Worm (Caenorhabditis elegans) whole organism, L3 larva: ENCODE measurements around the gene ima-1.

Experiments used
- ceh-82 ChIP-seq: fragments of 150-350 bp; optimal IDR thresholded peaks from 2 replicates; lab custom pipeline; 2014; ENCODE audit warnings: missing biosample characterization, missing genetic modification characterization
- fkh-10 ChIP-seq: sonication (generic microtip); optimal IDR thresholded peaks from 2 replicates; lab custom pipeline; 2017; ENCODE audit warnings: missing biosample characterization, missing genetic modification reagents, missing genetic modification characterization
- mdl-1 ChIP-seq: fragments of 150-350 bp; optimal IDR thresholded peaks from 2 replicates; lab custom pipeline; 2014; ENCODE audit warnings: missing biosample characterization, missing genetic modification characterization
- nhr-77 ChIP-seq: fragments of 150-350 bp; optimal IDR thresholded peaks from 2 replicates; lab custom pipeline; 2014; ENCODE audit warnings: missing biosample characterization, missing genetic modification characterization

- no peak for TF ChIP-seq nhr-77 (tag; lab: Kevin White, UChicago)
- no peak for TF ChIP-seq ceh-82
- no peak for TF ChIP-seq fkh-10 (GFP tag; lab: Kevin White, UChicago)
- TF ChIP-seq mdl-1 (tag; lab: Kevin White, UChicago), result no peak
These were observed 33.0 kb upstream of the ima-1 start for ce11 chrV:11206467-11206866.
